Worm (Caenorhabditis elegans) whole organism, young adult: Measurements from ENCODE around the gene C41G6.12.

Experiments
- C06A6.2 ChIP-seq: fragments of 200-800 bp; sonication (Bioruptor generic); conservative IDR thresholded peaks from 2 replicates; pipeline ENCODE4 v1.3.6; 2022; ENCODE audit warnings: missing genetic modification characterization, missing compliant biosample characterization
- F22D6.2 ChIP-seq: sonication (generic microtip); optimal IDR thresholded peaks from 2 replicates; lab custom pipeline; 2016; ENCODE audit warnings: mild to moderate bottlenecking, missing genetic modification characterization, missing compliant biosample characterization
- F37B4.10 ChIP-seq: fragments of 200-800 bp; sonication (Bioruptor generic); IDR thresholded peaks from 2 replicates; pipeline ENCODE4 v1.3.6; 2022; ENCODE audit warnings: missing genetic modification characterization, missing compliant biosample characterization
- F57C9.4 ChIP-seq: sonication (generic microtip); optimal IDR thresholded peaks from 2 replicates; lab custom pipeline; 2017; ENCODE audit warnings: mild to moderate bottlenecking, missing genetic modification characterization, missing compliant biosample characterization
- T26A5.8 ChIP-seq: sonication (generic microtip); optimal IDR thresholded peaks from 2 replicates; lab custom pipeline; 2016; ENCODE audit warnings: missing genetic modification characterization, missing compliant biosample characterization
- Y56A3A.18 ChIP-seq: fragments of 200-800 bp; sonication (Bioruptor generic); IDR thresholded peaks from 2 replicates; pipeline ENCODE4 v1.3.6; 2022; ENCODE audit warnings: missing genetic modification reagents, missing genetic modification characterization, missing compliant biosample characterization
- ama-1 ChIP-seq, 3 experiments: fragments of 150-350 bp in 1 of 3; sonication (generic microtip) in 2 of 3; optimal IDR thresholded peaks; 2 replicates each; lab custom pipeline; 2014 to 2018; ENCODE audit warnings: missing biosample characterization in 2 of 3, missing genetic modification characterization in 2 of 3, missing genetic modification reagents in 2 of 3
- aptf-2 ChIP-seq: fragments of 200-800 bp; sonication (Bioruptor generic); conservative IDR thresholded peaks from 2 replicates; pipeline ENCODE4 v1.3.6; 2022; ENCODE audit warnings: missing genetic modification reagents, missing genetic modification characterization, missing compliant biosample characterization
- atf-7 ChIP-seq: sonication (generic microtip); optimal IDR thresholded peaks from 2 replicates; lab custom pipeline; 2017; ENCODE audit warnings: mild to moderate bottlenecking, missing genetic modification characterization, missing compliant biosample characterization
- athp-1 ChIP-seq: sonication (generic microtip); optimal IDR thresholded peaks from 2 replicates; lab custom pipeline; 2017; ENCODE audit warnings: mild to moderate bottlenecking, missing genetic modification characterization, missing compliant biosample characterization
- attf-5 ChIP-seq: fragments of 200-800 bp; sonication (Bioruptor generic); optimal IDR thresholded peaks from 2 replicates; lab custom pipeline; 2018; ENCODE audit warnings: mild to moderate bottlenecking, missing genetic modification characterization, missing compliant biosample characterization
- attf-6 ChIP-seq: fragments of 200-800 bp; sonication (Bioruptor generic); IDR thresholded peaks from 2 replicates; pipeline ENCODE4 v1.3.6; 2022; ENCODE audit warnings: missing genetic modification reagents, missing genetic modification characterization, missing compliant biosample characterization
- ccch-3 ChIP-seq: fragments of 200-800 bp; sonication (Bioruptor generic); optimal IDR thresholded peaks from 2 replicates; lab custom pipeline; 2018; ENCODE audit warnings: mild to moderate bottlenecking, missing genetic modification characterization, missing compliant biosample characterization
- cebp-1 ChIP-seq, 2 experiments: fragments of 200-800 bp in 1 of 2; sonication (Bioruptor generic) in 1 of 2; sonication (generic microtip) in 1 of 2; IDR thresholded peaks in 1 of 2; optimal IDR thresholded peaks in 1 of 2; 2 replicates each; pipeline versions ENCODE4 v1.3.6 to Lab custom; 2017 to 2022; ENCODE audit warnings: missing compliant biosample characterization in 2 of 2, missing genetic modification characterization in 2 of 2, mild to moderate bottlenecking in 1 of 2, missing genetic modification reagents in 1 of 2, moderate library complexity in 1 of 2
- ceh-27 ChIP-seq: fragments of 200-800 bp; sonication (Bioruptor generic); optimal IDR thresholded peaks from 2 replicates; lab custom pipeline; 2018; ENCODE audit warnings: mild to moderate bottlenecking, missing genetic modification characterization, moderate library complexity, missing compliant biosample characterization
- ceh-40 ChIP-seq: fragments of 200-800 bp; sonication (Bioruptor generic); IDR thresholded peaks from 2 replicates; pipeline ENCODE4 v1.3.6; 2022; ENCODE audit warnings: missing genetic modification characterization, missing compliant biosample characterization
- ceh-79 ChIP-seq: sonication (generic microtip); optimal IDR thresholded peaks from 2 replicates; lab custom pipeline; 2017; ENCODE audit warnings: mild to moderate bottlenecking, missing genetic modification characterization, missing compliant biosample characterization
- dox-1 ChIP-seq: fragments of 200-800 bp; sonication (Bioruptor generic); IDR thresholded peaks from 2 replicates; pipeline ENCODE4 v1.3.6; 2022; ENCODE audit warnings: missing genetic modification reagents, missing genetic modification characterization, missing compliant biosample characterization
- dpff-1 ChIP-seq: sonication (generic microtip); optimal IDR thresholded peaks from 2 replicates; lab custom pipeline; 2017; ENCODE audit warnings: mild to moderate bottlenecking, missing genetic modification characterization, missing compliant biosample characterization
- egrh-3 ChIP-seq: fragments of 200-800 bp; sonication (Bioruptor generic); IDR thresholded peaks from 2 replicates; pipeline ENCODE4 v1.3.6; 2022; ENCODE audit warnings: missing genetic modification reagents, missing genetic modification characterization, missing compliant biosample characterization
- ekl-4 ChIP-seq: fragments of 200-800 bp; sonication (Bioruptor generic); IDR thresholded peaks from 2 replicates; pipeline ENCODE4 v1.3.6; 2022; ENCODE audit warnings: missing genetic modification reagents, missing genetic modification characterization, missing compliant biosample characterization
- ets-4 ChIP-seq: fragments of 200-800 bp; sonication (Bioruptor generic); optimal IDR thresholded peaks from 2 replicates; lab custom pipeline; 2018; ENCODE audit warnings: mild to moderate bottlenecking, missing genetic modification characterization, missing compliant biosample characterization
- hlh-12 ChIP-seq: sonication (generic microtip); optimal IDR thresholded peaks from 2 replicates; lab custom pipeline; 2016; ENCODE audit warnings: missing genetic modification characterization, missing compliant biosample characterization
- hsf-1 ChIP-seq: fragments of 200-800 bp; sonication (Bioruptor generic); IDR thresholded peaks from 2 replicates; pipeline ENCODE4 v1.3.6; 2022; ENCODE audit warnings: missing genetic modification reagents, missing genetic modification characterization, missing compliant biosample characterization
- let-607 ChIP-seq, 2 experiments: fragments of 200-800 bp in 1 of 2; sonication (Bioruptor generic) in 1 of 2; sonication (generic microtip) in 1 of 2; optimal IDR thresholded peaks; 2 replicates each; lab custom pipeline; 2016 to 2018; ENCODE audit warnings: mild to moderate bottlenecking in 2 of 2, missing compliant biosample characterization in 2 of 2, missing genetic modification characterization in 2 of 2, moderate library complexity in 2 of 2, missing genotype in 1 of 2
- lin-26 ChIP-seq: fragments of 200-800 bp; sonication (Bioruptor generic); IDR thresholded peaks from 2 replicates; pipeline ENCODE4 v1.3.6; 2022; ENCODE audit warnings: missing genetic modification reagents, missing genetic modification characterization, missing compliant biosample characterization
- lin-35 ChIP-seq, 3 experiments: fragments of 150-350 bp in 2 of 3; sonication (generic microtip) in 1 of 3; optimal IDR thresholded peaks; 2 replicates each; lab custom pipeline; 2014 to 2018; ENCODE audit warnings: missing biosample characterization in 3 of 3, missing genetic modification characterization in 3 of 3, missing genetic modification reagents in 3 of 3
- lin-40 ChIP-seq: sonication (generic microtip); optimal IDR thresholded peaks from 2 replicates; lab custom pipeline; 2016; ENCODE audit warnings: missing genetic modification characterization, mild to moderate bottlenecking, missing compliant biosample characterization, missing genotype, missing genetic modification reagents
- lsy-27 ChIP-seq: sonication (generic microtip); optimal IDR thresholded peaks from 2 replicates; lab custom pipeline; 2017; ENCODE audit warnings: missing genetic modification characterization, mild to moderate bottlenecking, missing compliant biosample characterization, antibody characterized with exemption, missing genotype, borderline replicate concordance; ENCODE audit not compliant: insufficient read depth
- mel-28 ChIP-seq: sonication (generic microtip); optimal IDR thresholded peaks from 2 replicates; lab custom pipeline; 2016; ENCODE audit warnings: borderline replicate concordance, mild to moderate bottlenecking, missing genetic modification characterization, missing compliant biosample characterization
- mxl-1 ChIP-seq: sonication (generic microtip); optimal IDR thresholded peaks from 2 replicates; lab custom pipeline; 2016; ENCODE audit warnings: missing genetic modification characterization, missing compliant biosample characterization
- nhr-120 ChIP-seq: fragments of 200-800 bp; sonication (Bioruptor generic); IDR thresholded peaks from 2 replicates; pipeline ENCODE4 v1.3.6; 2022; ENCODE audit warnings: missing genetic modification characterization, missing compliant biosample characterization
- nhr-179 ChIP-seq: sonication (generic microtip); optimal IDR thresholded peaks from 2 replicates; lab custom pipeline; 2016; ENCODE audit warnings: mild to moderate bottlenecking, missing genetic modification characterization, missing compliant biosample characterization
- nhr-27 ChIP-seq: fragments of 200-800 bp; sonication (Bioruptor generic); optimal IDR thresholded peaks from 2 replicates; lab custom pipeline; 2018; ENCODE audit warnings: mild to moderate bottlenecking, missing genetic modification characterization, moderate library complexity, missing compliant biosample characterization
- nhr-80 ChIP-seq: sonication (generic microtip); optimal IDR thresholded peaks from 2 replicates; lab custom pipeline; 2016; ENCODE audit warnings: missing genetic modification characterization, missing compliant biosample characterization
- nhr-90 ChIP-seq: sonication (generic microtip); optimal IDR thresholded peaks from 2 replicates; lab custom pipeline; 2016; ENCODE audit warnings: missing genotype, mild to moderate bottlenecking, missing genetic modification characterization, missing compliant biosample characterization
- pha-4 ChIP-seq: fragments of 150-350 bp; sonication (generic microtip); optimal IDR thresholded peaks from 2 replicates; lab custom pipeline; 2014; ENCODE audit warnings: missing biosample characterization, missing genetic modification reagents, missing genetic modification characterization
- rcor-1 ChIP-seq: fragments of 200-800 bp; sonication (Bioruptor generic); IDR thresholded peaks from 2 replicates; pipeline ENCODE4 v1.3.6; 2022; ENCODE audit warnings: missing genetic modification reagents, missing genetic modification characterization, missing compliant biosample characterization
- repo-1 ChIP-seq: sonication (generic microtip); optimal IDR thresholded peaks from 2 replicates; lab custom pipeline; 2017; ENCODE audit warnings: mild to moderate bottlenecking, missing genetic modification characterization, missing compliant biosample characterization
- sea-2 ChIP-seq: fragments of 200-800 bp; sonication (Bioruptor generic); IDR thresholded peaks from 2 replicates; pipeline ENCODE4 v1.3.6; 2022; ENCODE audit warnings: missing genetic modification characterization, missing compliant biosample characterization
- snpc-1.1 ChIP-seq: sonication (generic microtip); optimal IDR thresholded peaks from 2 replicates; lab custom pipeline; 2017; ENCODE audit warnings: missing genetic modification characterization, mild to moderate bottlenecking, missing compliant biosample characterization, antibody characterized with exemption, moderate library complexity, missing genotype, missing genetic modification reagents; ENCODE audit not compliant: insufficient read depth
- snpc-4 ChIP-seq, 5 experiments: fragments of 150-350 bp in 1 of 5; sonication (generic microtip) in 4 of 5; optimal IDR thresholded peaks; 2 replicates each; lab custom pipeline; 2014 to 2018; ENCODE audit warnings: missing genetic modification characterization in 5 of 5, missing biosample characterization in 3 of 5, antibody characterized with exemption in 2 of 5, mild to moderate bottlenecking in 2 of 5, missing compliant biosample characterization in 2 of 5, missing genotype in 2 of 5, moderate library complexity in 2 of 5, missing genetic modification reagents in 1 of 5
- unc-62 ChIP-seq: fragments of 150-350 bp; optimal IDR thresholded peaks from 2 replicates; lab custom pipeline; 2014; ENCODE audit warnings: missing biosample characterization, missing genetic modification reagents, missing genetic modification characterization
- zfh-2 ChIP-seq: fragments of 200-800 bp; sonication (Bioruptor generic); conservative IDR thresholded peaks from 2 replicates; pipeline ENCODE4 v1.3.6; 2022; ENCODE audit warnings: missing genetic modification reagents, missing genetic modification characterization, missing compliant biosample characterization
- ztf-26 ChIP-seq: sonication (generic microtip); optimal IDR thresholded peaks from 2 replicates; lab custom pipeline; 2017; ENCODE audit warnings: missing genetic modification characterization, missing compliant biosample characterization
- ztf-28 ChIP-seq: fragments of 200-800 bp; sonication (Bioruptor generic); IDR thresholded peaks from 2 replicates; pipeline ENCODE4 v1.3.6; 2022; ENCODE audit warnings: missing genetic modification reagents, missing genetic modification characterization, missing compliant biosample characterization
- ztf-6 ChIP-seq: fragments of 200-800 bp; sonication (Bioruptor generic); IDR thresholded peaks from 2 replicates; pipeline ENCODE4 v1.3.6; 2022; ENCODE audit warnings: missing genetic modification reagents, missing genetic modification characterization, missing compliant biosample characterization

Gene C41G6.12

DNA sequence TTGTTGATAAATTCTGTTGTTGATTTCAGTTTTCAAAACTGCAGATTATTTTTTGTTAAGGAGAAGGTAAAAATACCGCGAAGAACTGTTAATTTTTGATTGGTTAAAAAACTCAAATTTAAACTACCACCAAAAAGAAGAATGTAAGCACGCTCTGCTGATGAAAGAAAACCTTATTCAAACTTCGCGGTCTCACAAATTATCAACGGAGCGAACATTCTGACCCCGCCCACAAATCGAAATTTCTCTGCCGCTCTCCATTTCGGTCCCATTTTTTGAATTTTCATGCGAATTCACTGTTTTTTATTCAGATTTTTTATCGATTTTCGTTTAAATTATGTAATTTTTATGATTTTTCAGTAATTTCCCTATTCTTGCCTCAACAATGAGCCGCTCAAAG, 18.0 kb downstream of the C41G6.12 start, which contains the start of gene cyn-3 (continued):
- TF ChIP-seq ceh-79 (tag; lab: Kevin White, UChicago) (no peak), nhr-90 (tag; lab: Kevin White, UChicago) (no peak), lsy-27 (tag; lab: Kevin White, UChicago) (no peak), attf-6 (GFP tag; lab: Robert Waterston, UW) (peak; percentile 50; the same call in 1 of the 2 replicates), F57C9.4 (tag; lab: Kevin White, UChicago) (no peak), aptf-2 (GFP tag; lab: Robert Waterston, UW) (no peak), lin-26 (GFP tag; lab: Robert Waterston, UW) (no peak), ceh-40 (GFP tag; lab: Robert Waterston, UW) (no peak), dox-1 (peak; percentile 75), snpc-4 (GFP tag; optimal IDR thresholded peaks at IDR 0.05; lab: Kevin White, UChicago) (peak; percentile 30), snpc-4 (tag; optimal IDR thresholded peaks at IDR 0.05; lab: Kevin White, UChicago) (peak; percentile 11 to 68 (median 52)), sea-2 (no peak), zfh-2 (GFP tag; lab: Robert Waterston, UW) (no peak), ama-1 (optimal IDR thresholded peaks at IDR 0.05; lab: Kevin White, UChicago) (no peak), ama-1 (GFP tag; optimal IDR thresholded peaks at IDR 0.05; lab: Kevin White, UChicago) (no peak), rcor-1 (GFP tag; lab: Robert Waterston, UW) (peak; percentile 65; the same call in 1 of the 2 replicates), mel-28 (tag; lab: Kevin White, UChicago) (no peak), unc-62 (GFP tag; lab: Kevin White, UChicago) (no peak), ekl-4 (GFP tag; lab: Robert Waterston, UW) (peak; percentile 71; the same call in 1 of the 2 replicates), cebp-1 (GFP tag; IDR thresholded peaks at IDR 0.05; lab: Robert Waterston, UW) (no peak), cebp-1 (tag; optimal IDR thresholded peaks at IDR 0.05; lab: Kevin White, UChicago) (peak; percentile 67), snpc-1.1 (tag; lab: Kevin White, UChicago) (peak; percentile 46), T26A5.8 (tag; lab: Kevin White, UChicago) (no peak), ccch-3 (GFP tag; lab: Kevin White, UChicago) (no peak), ztf-26 (tag; lab: Kevin White, UChicago) (peak; percentile 50), egrh-3 (no peak), F37B4.10 (GFP tag; lab: Robert Waterston, UW) (no peak), ztf-6 (GFP tag; lab: Robert Waterston, UW) (no peak; the same call in 1 of the 2 replicates), hlh-12 (tag; lab: Kevin White, UChicago) (no peak), dpff-1 (no peak), Y56A3A.18 (GFP tag; lab: Robert Waterston, UW) (no peak), lin-35 (GFP tag; optimal IDR thresholded peaks at IDR 0.05; lab: Kevin White, UChicago) (peak; percentile 64 to 96 (median 65)), nhr-179 (tag; lab: Kevin White, UChicago) (no peak), pha-4 (tag; lab: Kevin White, UChicago) (peak; percentile 44), ceh-27 (GFP tag; lab: Kevin White, UChicago) (peak; percentile 34), lin-40 (tag; lab: Kevin White, UChicago) (peak; percentile 76), nhr-27 (no peak), ets-4 (no peak), F22D6.2 (no peak), ztf-28 (GFP tag; lab: Robert Waterston, UW) (no peak), mxl-1 (no peak), let-607 (tag; optimal IDR thresholded peaks at IDR 0.05; lab: Kevin White, UChicago) (no peak), attf-5 (GFP tag; lab: Kevin White, UChicago) (peak; percentile 83), nhr-120 (GFP tag; lab: Robert Waterston, UW) (no peak), atf-7 (tag; lab: Kevin White, UChicago) (no peak), repo-1 (no peak), athp-1 (tag; lab: Kevin White, UChicago) (no peak), nhr-80 (tag; lab: Kevin White, UChicago) (no peak), C06A6.2 (GFP tag; lab: Robert Waterston, UW) (no peak; the same call in 1 of the 2 replicates), hsf-1 (peak; percentile 88)
